Worm (Caenorhabditis elegans): ENCODE data around the gene nspe-8.

- TF ChIP-seq dpl-1 (GFP tag; optimal IDR thresholded peaks at IDR 0.05) (no peak), ama-1 (optimal IDR thresholded peaks at IDR 0.05) (no peak), ama-1 (GFP tag; optimal IDR thresholded peaks at IDR 0.05) (no peak), xnd-1 (tag; optimal IDR thresholded peaks at IDR 0.05) (no peak), somi-1 (GFP tag; optimal IDR thresholded peaks at IDR 0.05) (no peak), egl-44 (GFP tag; IDR thresholded peaks at IDR 0.05) (no peak), snpc-4 (GFP tag; optimal IDR thresholded peaks at IDR 0.05) (no peak), snpc-4 (tag; optimal IDR thresholded peaks at IDR 0.05) (no peak), atf-7 (tag; optimal IDR thresholded peaks at IDR 0.05) (no peak), attf-5 (GFP tag; optimal IDR thresholded peaks at IDR 0.05) (no peak), K12H6.12 (tag; optimal IDR thresholded peaks at IDR 0.05) (no peak), ztf-25 (GFP tag; IDR thresholded peaks at IDR 0.05) (no peak), gei-17 (GFP tag; optimal IDR thresholded peaks at IDR 0.05) (no peak), unc-62 (GFP tag; optimal IDR thresholded peaks at IDR 0.05) (no peak)
Observed at ce11 chrII:12625673-12626072, 3.9 kb upstream of the nspe-8 start.

Measured in whole organism, young adult.